Worm (Caenorhabditis elegans): ENCODE results near the gene R13H4.6.

Gene R13H4.6

ce11 chrV:11862817-11863216 is at the start of gene R13H4.6:
Gene R13H4.6 (plus strand): TSS chrV:11863117.
- no peak for TF ChIP-seq rnt-1 (tag; optimal IDR thresholded peaks at IDR 0.05)
- no peak for TF ChIP-seq efl-1 (optimal IDR thresholded peaks at IDR 0.05)
- TF ChIP-seq efl-1 (GFP tag; optimal IDR thresholded peaks at IDR 0.05 in 1 of 2): peak in 1 of 2 experiments; percentile 3
- TF ChIP-seq lin-35 (GFP tag; optimal IDR thresholded peaks at IDR 0.05): no peak

- TF ChIP-seq lin-35 (GFP tag; optimal IDR thresholded peaks at IDR 0.05) (no peak), rnt-1 (tag; optimal IDR thresholded peaks at IDR 0.05) (no peak), lin-39 (tag; optimal IDR thresholded peaks at IDR 0.05) (no peak), nhr-85 (tag) (no peak), isw-1 (GFP tag; IDR thresholded peaks at IDR 0.05) (no peak), unc-62 (GFP tag; optimal IDR thresholded peaks at IDR 0.05) (no peak), mdl-1 (tag; optimal IDR thresholded peaks at IDR 0.05) (no peak), irx-1 (tag; optimal IDR thresholded peaks at IDR 0.05) (no peak), nhr-237 (tag; optimal IDR thresholded peaks at IDR 0.05) (no peak), nhr-47 (tag; optimal IDR thresholded peaks at IDR 0.05) (no peak), nhr-28 (tag; optimal IDR thresholded peaks at IDR 0.05) (no peak), nhr-90 (tag; optimal IDR thresholded peaks at IDR 0.05; ENCODE audit: poor library complexity) (no peak), pqm-1 (tag; optimal IDR thresholded peaks at IDR 0.05) (no peak), dpl-1 (GFP tag; optimal IDR thresholded peaks at IDR 0.05) (no peak), nhr-77 (tag; optimal IDR thresholded peaks at IDR 0.05) (no peak)
Observed at ce11 chrV:11815566-11815965, 47.4 kb upstream of the R13H4.6 start.

ce11 chrV:11817263-11817726 is 45.6 kb upstream of the R13H4.6 start:
- TF ChIP-seq tlp-1 (tag; optimal IDR thresholded peaks at IDR 0.05): no peak
- TF ChIP-seq jun-1 (tag; optimal IDR thresholded peaks at IDR 0.05): no peak
- TF ChIP-seq pax-3 (tag; optimal IDR thresholded peaks at IDR 0.05): no peak
- TF ChIP-seq lsy-2 (tag; optimal IDR thresholded peaks at IDR 0.05): peak in 1 of 2 experiments; percentile 4
- TF ChIP-seq efl-1 (optimal IDR thresholded peaks at IDR 0.05): no peak
- TF ChIP-seq efl-1 (GFP tag; optimal IDR thresholded peaks at IDR 0.05 in 1 of 2): peak in 1 of 2 experiments; percentile 79
- TF ChIP-seq unc-98 (GFP tag; IDR thresholded peaks at IDR 0.05): no peak
- TF ChIP-seq nhr-19 (GFP tag; conservative IDR thresholded peaks at IDR 0.05): peak; percentile 44
- no peak for TF ChIP-seq elt-3 (tag; optimal IDR thresholded peaks at IDR 0.05)
- TF ChIP-seq lin-13 (GFP tag; optimal IDR thresholded peaks at IDR 0.05): no peak
- TF ChIP-seq nhr-90 (tag; optimal IDR thresholded peaks at IDR 0.05; ENCODE audit: poor library complexity): no peak
- TF ChIP-seq skn-1 (tag; optimal IDR thresholded peaks at IDR 0.05): no peak
- no peak for TF ChIP-seq alr-1 (tag; optimal IDR thresholded peaks at IDR 0.05; ENCODE audit: borderline replicate concordance)
- no peak for TF ChIP-seq fkh-8 (tag; optimal IDR thresholded peaks at IDR 0.05)
- no peak for TF ChIP-seq tbx-2 (tag; optimal IDR thresholded peaks at IDR 0.05)
- no peak for TF ChIP-seq isw-1 (GFP tag; IDR thresholded peaks at IDR 0.05)
- TF ChIP-seq mef-2 (tag; optimal IDR thresholded peaks at IDR 0.05): no peak
- no peak for TF ChIP-seq unc-62 (GFP tag; optimal IDR thresholded peaks at IDR 0.05)
- peak; percentile 46; the same call in 1 of the 2 replicates for TF ChIP-seq ceh-88 (GFP tag; IDR thresholded peaks at IDR 0.05)
- TF ChIP-seq elt-2 (tag; optimal IDR thresholded peaks at IDR 0.05): no peak
- no peak for TF ChIP-seq aha-1 (tag; optimal IDR thresholded peaks at IDR 0.05)
- peak; percentile 19 for TF ChIP-seq nhr-71 (tag; optimal IDR thresholded peaks at IDR 0.05)
- TF ChIP-seq ceh-90 (tag; optimal IDR thresholded peaks at IDR 0.05): no peak
- TF ChIP-seq C16A3.4 (tag; optimal IDR thresholded peaks at IDR 0.05): no peak
- TF ChIP-seq nhr-11 (tag; optimal IDR thresholded peaks at IDR 0.05): no peak
- no peak for TF ChIP-seq ceh-63 (GFP tag; optimal IDR thresholded peaks at IDR 0.05)
- TF ChIP-seq efl-3 (GFP tag; optimal IDR thresholded peaks at IDR 0.05): no peak
- no peak for TF ChIP-seq zag-1 (tag; optimal IDR thresholded peaks at IDR 0.05)
- no peak for TF ChIP-seq ceh-82 (tag; optimal IDR thresholded peaks at IDR 0.05)
- TF ChIP-seq ztf-11 (tag; optimal IDR thresholded peaks at IDR 0.05): no peak
- no peak for TF ChIP-seq mab-9 (GFP tag; IDR thresholded peaks at IDR 0.05)
- TF ChIP-seq xbp-1 (tag; optimal IDR thresholded peaks at IDR 0.05): no peak
- no peak for TF ChIP-seq F16B12.6 (tag; optimal IDR thresholded peaks at IDR 0.05)
- TF ChIP-seq dsc-1 (tag; optimal IDR thresholded peaks at IDR 0.05): no peak
- peak; percentile 2 for TF ChIP-seq nhr-47 (tag; optimal IDR thresholded peaks at IDR 0.05)
